Worm (Caenorhabditis elegans) whole organism, young adult: ENCODE data around the gene W06G6.17.
A peak's percentile ranks its signal among the peaks of the same experiment; 100 is the strongest.

Experiments
- B0336.3 ChIP-seq: fragments of 200-800 bp; sonication (Bioruptor generic); IDR thresholded peaks from 2 replicates; pipeline ENCODE4 v1.3.6; 2022; ENCODE audit warnings: missing genetic modification characterization, missing compliant biosample characterization
- F10E7.11 ChIP-seq: sonication (generic microtip); optimal IDR thresholded peaks from 2 replicates; lab custom pipeline; 2017; ENCODE audit warnings: mild to moderate bottlenecking, missing genetic modification characterization, moderate library complexity, missing compliant biosample characterization
- F49E8.2 ChIP-seq: sonication (generic microtip); optimal IDR thresholded peaks from 3 replicates; lab custom pipeline; 2017; ENCODE audit warnings: missing genetic modification characterization, mild to moderate bottlenecking, missing compliant biosample characterization, antibody characterized with exemption, moderate library complexity; ENCODE audit not compliant: insufficient read depth
- K12H6.12 ChIP-seq: fragments of 200-800 bp; sonication (Bioruptor generic); optimal IDR thresholded peaks from 2 replicates; lab custom pipeline; 2018; ENCODE audit warnings: mild to moderate bottlenecking, missing genetic modification characterization, missing compliant biosample characterization
- Y53F4B.3 ChIP-seq: fragments of 200-800 bp; sonication (Bioruptor generic); IDR thresholded peaks from 2 replicates; pipeline ENCODE4 v1.3.6; 2022; ENCODE audit warnings: missing genetic modification reagents, missing genetic modification characterization, missing compliant biosample characterization
- Y56A3A.18 ChIP-seq: fragments of 200-800 bp; sonication (Bioruptor generic); IDR thresholded peaks from 2 replicates; pipeline ENCODE4 v1.3.6; 2022; ENCODE audit warnings: missing genetic modification reagents, missing genetic modification characterization, missing compliant biosample characterization
- Y79H2A.3 ChIP-seq: fragments of 200-800 bp; sonication (Bioruptor generic); conservative IDR thresholded peaks from 2 replicates; pipeline ENCODE4 v1.3.6; 2022; ENCODE audit warnings: missing genetic modification reagents, missing genetic modification characterization, missing compliant biosample characterization
- ZK185.1 ChIP-seq: sonication (generic microtip); optimal IDR thresholded peaks from 2 replicates; lab custom pipeline; 2016; ENCODE audit warnings: mild to moderate bottlenecking, missing genetic modification characterization, missing compliant biosample characterization; ENCODE audit not compliant: poor library complexity, severe bottlenecking
- athp-1 ChIP-seq: sonication (generic microtip); optimal IDR thresholded peaks from 2 replicates; lab custom pipeline; 2017; ENCODE audit warnings: mild to moderate bottlenecking, missing genetic modification characterization, missing compliant biosample characterization
- bed-1 ChIP-seq: fragments of 200-800 bp; sonication (Bioruptor generic); IDR thresholded peaks from 2 replicates; pipeline ENCODE4 v1.3.6; 2022; ENCODE audit warnings: missing genetic modification reagents, missing genetic modification characterization, missing compliant biosample characterization
- die-1 ChIP-seq: sonication (generic microtip); optimal IDR thresholded peaks from 2 replicates; lab custom pipeline; 2016; ENCODE audit warnings: missing genotype, mild to moderate bottlenecking, missing genetic modification characterization, missing compliant biosample characterization
- dox-1 ChIP-seq: fragments of 200-800 bp; sonication (Bioruptor generic); IDR thresholded peaks from 2 replicates; pipeline ENCODE4 v1.3.6; 2022; ENCODE audit warnings: missing genetic modification reagents, missing genetic modification characterization, missing compliant biosample characterization
- egl-18 ChIP-seq: fragments of 200-800 bp; sonication (Bioruptor generic); IDR thresholded peaks from 2 replicates; pipeline ENCODE4 v1.3.6; 2022; ENCODE audit warnings: missing genetic modification reagents, missing genetic modification characterization, missing compliant biosample characterization
- ets-4 ChIP-seq: fragments of 200-800 bp; sonication (Bioruptor generic); optimal IDR thresholded peaks from 2 replicates; lab custom pipeline; 2018; ENCODE audit warnings: mild to moderate bottlenecking, missing genetic modification characterization, missing compliant biosample characterization
- fkh-3 ChIP-seq: sonication (generic microtip); optimal IDR thresholded peaks from 2 replicates; lab custom pipeline; 2016; ENCODE audit warnings: mild to moderate bottlenecking, missing genetic modification characterization, missing compliant biosample characterization
- him-1 ChIP-seq: sonication (generic microtip); optimal IDR thresholded peaks from 2 replicates; lab custom pipeline; 2016; ENCODE audit warnings: missing genotype, missing genetic modification reagents, missing genetic modification characterization, missing compliant biosample characterization
- hlh-12 ChIP-seq: sonication (generic microtip); optimal IDR thresholded peaks from 2 replicates; lab custom pipeline; 2016; ENCODE audit warnings: missing genetic modification characterization, missing compliant biosample characterization
- hmg-1.2 ChIP-seq: fragments of 200-800 bp; sonication (Bioruptor generic); IDR thresholded peaks from 2 replicates; pipeline ENCODE4 v1.3.6; 2022; ENCODE audit warnings: missing genetic modification reagents, missing genetic modification characterization, missing compliant biosample characterization
- hsf-1 ChIP-seq: fragments of 200-800 bp; sonication (Bioruptor generic); IDR thresholded peaks from 2 replicates; pipeline ENCODE4 v1.3.6; 2022; ENCODE audit warnings: missing genetic modification reagents, missing genetic modification characterization, missing compliant biosample characterization
- lin-26 ChIP-seq: fragments of 200-800 bp; sonication (Bioruptor generic); IDR thresholded peaks from 2 replicates; pipeline ENCODE4 v1.3.6; 2022; ENCODE audit warnings: missing genetic modification reagents, missing genetic modification characterization, missing compliant biosample characterization
- lin-54 ChIP-seq: fragments of 200-800 bp; sonication (Bioruptor generic); optimal IDR thresholded peaks from 2 replicates; lab custom pipeline; 2018; ENCODE audit warnings: mild to moderate bottlenecking, missing genetic modification characterization, missing compliant biosample characterization
- madf-3 ChIP-seq: fragments of 200-800 bp; sonication (Bioruptor generic); IDR thresholded peaks from 2 replicates; pipeline ENCODE4 v1.3.6; 2022; ENCODE audit warnings: missing genetic modification reagents, missing genetic modification characterization, missing compliant biosample characterization
- madf-6 ChIP-seq: fragments of 200-800 bp; sonication (Bioruptor generic); IDR thresholded peaks from 2 replicates; pipeline ENCODE4 v1.3.6; 2022; ENCODE audit warnings: missing genetic modification reagents, missing genetic modification characterization, missing compliant biosample characterization
- mxl-1 ChIP-seq: sonication (generic microtip); optimal IDR thresholded peaks from 2 replicates; lab custom pipeline; 2016; ENCODE audit warnings: missing genetic modification characterization, missing compliant biosample characterization
- nfya-1 ChIP-seq: sonication (generic microtip); optimal IDR thresholded peaks from 2 replicates; lab custom pipeline; 2017; ENCODE audit warnings: antibody characterized with exemption, missing compliant biosample characterization, missing genetic modification characterization, borderline replicate concordance; ENCODE audit not compliant: insufficient read depth
- nfya-2 ChIP-seq: fragments of 200-800 bp; sonication (Bioruptor generic); IDR thresholded peaks from 2 replicates; pipeline ENCODE4 v1.3.6; 2022; ENCODE audit warnings: missing genetic modification reagents, missing genetic modification characterization, missing compliant biosample characterization
- nhr-120 ChIP-seq: fragments of 200-800 bp; sonication (Bioruptor generic); IDR thresholded peaks from 2 replicates; pipeline ENCODE4 v1.3.6; 2022; ENCODE audit warnings: missing genetic modification characterization, missing compliant biosample characterization
- nhr-27 ChIP-seq: fragments of 200-800 bp; sonication (Bioruptor generic); optimal IDR thresholded peaks from 2 replicates; lab custom pipeline; 2018; ENCODE audit warnings: mild to moderate bottlenecking, missing genetic modification characterization, moderate library complexity, missing compliant biosample characterization
- nhr-90 ChIP-seq: sonication (generic microtip); optimal IDR thresholded peaks from 2 replicates; lab custom pipeline; 2016; ENCODE audit warnings: missing genotype, mild to moderate bottlenecking, missing genetic modification characterization, missing compliant biosample characterization
- pbrm-1 ChIP-seq: fragments of 200-800 bp; sonication (Bioruptor generic); IDR thresholded peaks from 2 replicates; pipeline ENCODE4 v1.3.6; 2022; ENCODE audit warnings: missing genetic modification reagents, missing genetic modification characterization, missing compliant biosample characterization
- rec-8 ChIP-seq, 2 experiments: sonication (generic microtip); optimal IDR thresholded peaks; 2 replicates each; lab custom pipeline; 2016; ENCODE audit warnings: mild to moderate bottlenecking in 2 of 2, missing genetic modification characterization in 2 of 2, missing genetic modification reagents in 2 of 2, missing genotype in 2 of 2, missing biosample characterization in 1 of 2, missing compliant biosample characterization in 1 of 2, moderate library complexity in 1 of 2
- repo-1 ChIP-seq: sonication (generic microtip); optimal IDR thresholded peaks from 2 replicates; lab custom pipeline; 2017; ENCODE audit warnings: mild to moderate bottlenecking, missing genetic modification characterization, missing compliant biosample characterization
- sdz-38 ChIP-seq: sonication (generic microtip); optimal IDR thresholded peaks from 2 replicates; lab custom pipeline; 2016; ENCODE audit warnings: missing genotype, missing genetic modification characterization, missing compliant biosample characterization
- snpc-1.1 ChIP-seq: sonication (generic microtip); optimal IDR thresholded peaks from 2 replicates; lab custom pipeline; 2017; ENCODE audit warnings: missing genetic modification characterization, mild to moderate bottlenecking, missing compliant biosample characterization, antibody characterized with exemption, moderate library complexity, missing genotype, missing genetic modification reagents; ENCODE audit not compliant: insufficient read depth
- snpc-3.4 ChIP-seq: sonication (generic microtip); optimal IDR thresholded peaks from 2 replicates; lab custom pipeline; 2017; ENCODE audit warnings: missing genetic modification characterization, mild to moderate bottlenecking, missing compliant biosample characterization, antibody characterized with exemption, moderate library complexity, missing genotype, missing genetic modification reagents
- snpc-4 ChIP-seq, 5 experiments: fragments of 150-350 bp in 1 of 5; sonication (generic microtip) in 4 of 5; optimal IDR thresholded peaks; 2 replicates each; lab custom pipeline; 2014 to 2018; ENCODE audit warnings: missing genetic modification characterization in 5 of 5, missing biosample characterization in 3 of 5, antibody characterized with exemption in 2 of 5, mild to moderate bottlenecking in 2 of 5, missing compliant biosample characterization in 2 of 5, missing genotype in 2 of 5, moderate library complexity in 2 of 5, missing genetic modification reagents in 1 of 5
- sptf-2 ChIP-seq: fragments of 200-800 bp; sonication (Bioruptor generic); optimal IDR thresholded peaks from 2 replicates; lab custom pipeline; 2018; ENCODE audit warnings: mild to moderate bottlenecking, missing genetic modification characterization, missing compliant biosample characterization
- tbp1 ChIP-seq: fragments of 200-800 bp; sonication (Bioruptor generic); optimal IDR thresholded peaks from 2 replicates; lab custom pipeline; 2018; ENCODE audit warnings: mild to moderate bottlenecking, missing genetic modification characterization, missing compliant biosample characterization
- tbx-9 ChIP-seq: sonication (generic microtip); optimal IDR thresholded peaks from 2 replicates; lab custom pipeline; 2016; ENCODE audit warnings: borderline replicate concordance, missing genetic modification characterization, inconsistent platforms, missing compliant biosample characterization
- unc-62 ChIP-seq: fragments of 150-350 bp; optimal IDR thresholded peaks from 2 replicates; lab custom pipeline; 2014; ENCODE audit warnings: missing biosample characterization, missing genetic modification reagents, missing genetic modification characterization
- zim-3 ChIP-seq: sonication (generic microtip); optimal IDR thresholded peaks from 2 replicates; lab custom pipeline; 2017; ENCODE audit warnings: mild to moderate bottlenecking, missing genetic modification characterization, moderate library complexity, missing compliant biosample characterization
- ztf-22 ChIP-seq: fragments of 200-800 bp; sonication (Bioruptor generic); optimal IDR thresholded peaks from 2 replicates; lab custom pipeline; 2018; ENCODE audit warnings: mild to moderate bottlenecking, missing genetic modification characterization, moderate library complexity, missing compliant biosample characterization
- ztf-26 ChIP-seq: sonication (generic microtip); optimal IDR thresholded peaks from 2 replicates; lab custom pipeline; 2017; ENCODE audit warnings: missing genetic modification characterization, missing compliant biosample characterization

W06G6.17 gene

ce11 chrV:16647093-16647492, 2.0 kb upstream of the W06G6.17 start, which contains the start of gene W06G6.10:
Gene W06G6.10, minus strand, starts transcription at chrV:16647193.
- TF ChIP-seq hlh-12 (tag; lab: Kevin White, UChicago) = no peak
- no peak for TF ChIP-seq fkh-3 (tag; lab: Kevin White, UChicago)
- TF ChIP-seq F49E8.2 (tag; lab: Kevin White, UChicago) = no peak
- no peak for TF ChIP-seq B0336.3 (GFP tag; lab: Robert Waterston, UW)
- TF ChIP-seq nfya-1 = no peak
- TF ChIP-seq Y79H2A.3 (GFP tag; lab: Robert Waterston, UW) = no peak
- TF ChIP-seq nhr-120 = no peak
- no peak for TF ChIP-seq ztf-22
- no peak for TF ChIP-seq K12H6.12
- no peak for TF ChIP-seq madf-6 (GFP tag; lab: Robert Waterston, UW)
- no peak for TF ChIP-seq athp-1 (tag; lab: Kevin White, UChicago)
- no peak for TF ChIP-seq egl-18 (GFP tag; lab: Robert Waterston, UW)
- TF ChIP-seq nhr-27 = no peak
- TF ChIP-seq zim-3 (tag; lab: Kevin White, UChicago) = no peak
- TF ChIP-seq madf-3 (GFP tag; lab: Robert Waterston, UW) = no peak
- TF ChIP-seq Y53F4B.3 (GFP tag; lab: Robert Waterston, UW) = no peak

ce11 chrV:16646372-16646771, 1.3 kb upstream of the W06G6.17 start, which contains the start of gene W06G6.9:
Gene W06G6.9, minus strand, starts transcription at chrV:16646472.
- TF ChIP-seq tbx-9 (no peak), nfya-1 (no peak), hmg-1.2 (GFP tag; lab: Robert Waterston, UW) (no peak), tbp1 (GFP tag; lab: Kevin White, UChicago) (no peak), ztf-26 (no peak)

DNA sequence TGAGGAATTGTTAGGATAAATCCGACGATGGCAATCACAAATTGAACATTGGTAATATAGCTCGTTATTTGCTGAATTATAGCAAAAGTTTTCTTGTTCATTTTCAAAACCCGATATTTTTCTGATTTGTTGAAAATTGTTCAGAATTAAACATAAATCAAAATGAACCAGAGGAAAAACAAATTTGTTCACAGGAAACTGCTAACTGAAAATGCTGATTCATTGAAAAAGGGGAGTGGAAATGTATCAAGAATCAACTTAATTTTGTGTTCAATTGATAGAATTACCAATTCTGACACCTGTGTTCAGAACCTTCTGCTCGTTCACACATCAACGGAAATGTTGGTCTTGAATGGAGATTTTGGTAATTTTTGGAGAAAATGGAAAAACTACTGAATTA, 1.5 kb downstream of the W06G6.17 start, which contains the start of gene srw-77:
Gene srw-77, minus strand, starts transcription at position 101 of the 400 bp plus-strand sequence.
- TF ChIP-seq repo-1 (tag; lab: Kevin White, UChicago) = no peak
- TF ChIP-seq F10E7.11 (tag; lab: Kevin White, UChicago) = no peak
- no peak for TF ChIP-seq ets-4 (GFP tag; lab: Kevin White, UChicago)
- no peak for TF ChIP-seq die-1 (tag; lab: Kevin White, UChicago)
- no peak for TF ChIP-seq nfya-2 (GFP tag; lab: Robert Waterston, UW)
- TF ChIP-seq, all 124 proteins: peak for 0

DNA sequence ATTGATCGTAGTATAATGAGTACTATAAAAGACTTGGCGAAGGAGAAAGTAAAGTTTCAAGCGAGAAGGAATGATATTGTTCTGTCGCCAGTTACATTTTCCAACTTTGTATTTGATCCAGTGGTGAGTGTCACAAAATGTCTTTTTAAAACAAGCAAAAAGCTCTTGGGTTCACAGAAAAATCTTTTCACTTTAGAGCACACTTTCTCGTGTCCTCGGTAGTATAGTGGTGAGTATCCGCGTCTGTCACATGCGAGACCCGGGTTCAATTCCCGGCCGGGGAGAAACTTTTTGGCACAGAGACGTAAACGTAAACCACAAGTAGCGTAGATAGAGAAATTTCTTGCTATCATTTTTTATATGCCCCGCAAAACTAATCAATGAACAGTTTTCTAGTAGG, 4.7 kb downstream of the W06G6.17 start:
- peak; percentile 63 for TF ChIP-seq snpc-4 (GFP tag; optimal IDR thresholded peaks at IDR 0.05; lab: Kevin White, UChicago)
- TF ChIP-seq snpc-4 (tag; optimal IDR thresholded peaks at IDR 0.05; lab: Kevin White, UChicago) = peak in 2 of 4 experiments; percentile 18 to 83
- peak; percentile 72 for TF ChIP-seq dox-1 (GFP tag; lab: Robert Waterston, UW)
- TF ChIP-seq hsf-1 (GFP tag; lab: Robert Waterston, UW) = 0 out of 2 replicates have a peak, but pooled peaks have one; percentile 42
- no peak for TF ChIP-seq sptf-2 (GFP tag; lab: Kevin White, UChicago)
- TF ChIP-seq ZK185.1 (tag; lab: Kevin White, UChicago) = peak; percentile 57
- TF ChIP-seq lin-54 (GFP tag; lab: Kevin White, UChicago) = peak; percentile 16
- TF ChIP-seq lin-26 (GFP tag; lab: Robert Waterston, UW) = peak; percentile 74
- TF ChIP-seq Y56A3A.18 = 0 out of 2 replicates have a peak, but pooled peaks have one; percentile 53
- no peak for TF ChIP-seq bed-1 (GFP tag; lab: Robert Waterston, UW)
- TF ChIP-seq him-1 (tag; lab: Kevin White, UChicago) = peak; percentile 71
- TF ChIP-seq pbrm-1 (GFP tag; lab: Robert Waterston, UW) = 0 out of 2 replicates have a peak, but pooled peaks have one; percentile 53
- TF ChIP-seq sdz-38 = no peak
- TF ChIP-seq snpc-3.4 (tag; lab: Kevin White, UChicago) = peak; percentile 39
- TF ChIP-seq madf-3 (GFP tag; lab: Robert Waterston, UW) = no peak
- no peak for TF ChIP-seq unc-62 (GFP tag; lab: Kevin White, UChicago)
- TF ChIP-seq rec-8 (tag; optimal IDR thresholded peaks at IDR 0.05; lab: Kevin White, UChicago) = peak in 1 of 2 experiments; percentile 31
- peak; percentile 45; the same call in 1 of the 2 replicates for TF ChIP-seq madf-6 (GFP tag; lab: Robert Waterston, UW)
- TF ChIP-seq nhr-90 = peak; percentile 64
- peak; percentile 25 for TF ChIP-seq mxl-1 (tag; lab: Kevin White, UChicago)
- TF ChIP-seq snpc-1.1 = peak; percentile 51
- peak; percentile 59 for TF ChIP-seq hmg-1.2 (GFP tag; lab: Robert Waterston, UW)
